Worm (Caenorhabditis elegans): Measurements from ENCODE around the gene R08A2.1.
"Not testable (repeated sequence)": the region's sequence is repeated elsewhere in the genome, so short reads cannot be mapped to it uniquely, and the experiment has no call there.

R08A2.1 gene

ce11 chrV:14719491-14719890 lies at the start of gene R08A2.1:
TSS of gene R08A2.1 (minus strand) at chrV:14719591.
- TF ChIP-seq unc-62 (GFP tag; optimal IDR thresholded peaks at IDR 0.05), result no peak

ce11 chrV:14763582-14763981 lies 44.2 kb upstream of the R08A2.1 start:
- no peak for TF ChIP-seq unc-62 (GFP tag; optimal IDR thresholded peaks at IDR 0.05)

- no peak for TF ChIP-seq unc-62 (GFP tag; optimal IDR thresholded peaks at IDR 0.05)
Observed at ce11 chrV:14762563-14762962, 43.2 kb upstream of the R08A2.1 start.

ce11 chrV:14750357-14750756 lies 31.0 kb upstream of the R08A2.1 start, which contains the start of gene nspa-10:
TSS of gene nspa-10 (minus strand) at chrV:14750457.
- TF ChIP-seq unc-62 (GFP tag; optimal IDR thresholded peaks at IDR 0.05), result not testable (repeated sequence)

- no peak for TF ChIP-seq unc-62 (GFP tag; optimal IDR thresholded peaks at IDR 0.05)
Observed at ce11 chrV:14748608-14749137, 29.3 kb upstream of the R08A2.1 start, which contains the start of the genes lipl-8 and Y50E8A.22. TSS of gene lipl-8 (minus strand) at chrV:14748708. TSS of gene Y50E8A.22 (minus strand) at chrV:14749087.

ce11 chrV:14746975-14747374 lies 27.6 kb upstream of the R08A2.1 start:
- no peak for TF ChIP-seq unc-62 (GFP tag; optimal IDR thresholded peaks at IDR 0.05)

- TF ChIP-seq unc-62 (GFP tag; optimal IDR thresholded peaks at IDR 0.05), result no peak
Observed at ce11 chrV:14744824-14745223, 25.4 kb upstream of the R08A2.1 start.

- TF ChIP-seq unc-62 (GFP tag; optimal IDR thresholded peaks at IDR 0.05), result no peak
Observed at ce11 chrV:14741233-14741632, 21.8 kb upstream of the R08A2.1 start, which contains the start of gene Y50E8A.6. TSS of gene Y50E8A.6 (minus strand) at chrV:14741333.

ce11 chrV:14736851-14737250 lies 17.5 kb upstream of the R08A2.1 start, which contains the start of gene Y50E8A.5:
TSS of gene Y50E8A.5 (minus strand) at chrV:14736951.
- no peak for TF ChIP-seq unc-62 (GFP tag; optimal IDR thresholded peaks at IDR 0.05)

- no peak for TF ChIP-seq unc-62 (GFP tag; optimal IDR thresholded peaks at IDR 0.05)
Observed at ce11 chrV:14734187-14734765, 14.9 kb upstream of the R08A2.1 start, which contains the start of gene unc-61. TSS of gene unc-61 (minus strand) at chrV:14734237.

ce11 chrV:14729343-14729742 lies 10.0 kb upstream of the R08A2.1 start, which contains the start of gene oig-3:
TSS of gene oig-3 (plus strand) at chrV:14729643.
- TF ChIP-seq unc-62 (GFP tag; optimal IDR thresholded peaks at IDR 0.05), result no peak

- no peak for TF ChIP-seq unc-62 (GFP tag; optimal IDR thresholded peaks at IDR 0.05)
Observed at ce11 chrV:14728754-14729153, 9.4 kb upstream of the R08A2.1 start, which contains the start of gene Y50E8A.2. TSS of gene Y50E8A.2 (minus strand) at chrV:14728854.

- no peak for TF ChIP-seq unc-62 (GFP tag; optimal IDR thresholded peaks at IDR 0.05)
Observed at ce11 chrV:14726596-14726995, 7.2 kb upstream of the R08A2.1 start, which contains the start of gene Y50E8A.1. TSS of gene Y50E8A.1 (plus strand) at chrV:14726896.

- TF ChIP-seq unc-62 (GFP tag; optimal IDR thresholded peaks at IDR 0.05), result no peak
Observed at ce11 chrV:14725409-14725808, 6.0 kb upstream of the R08A2.1 start.

ce11 chrV:14723020-14723419 lies 3.6 kb upstream of the R08A2.1 start, which contains the start of gene R08A2.7:
TSS of gene R08A2.7 (plus strand) at chrV:14723320.
- no peak for TF ChIP-seq unc-62 (GFP tag; optimal IDR thresholded peaks at IDR 0.05)

ce11 chrV:14716114-14716513 lies 3.3 kb downstream of the R08A2.1 start, which contains the start of gene fbxa-147:
TSS of gene fbxa-147 (plus strand) at chrV:14716499.
- no peak for TF ChIP-seq unc-62 (GFP tag; optimal IDR thresholded peaks at IDR 0.05)

- no peak for TF ChIP-seq unc-62 (GFP tag; optimal IDR thresholded peaks at IDR 0.05)
Observed at ce11 chrV:14715608-14716007, 3.8 kb downstream of the R08A2.1 start, which contains the start of gene R08A2.2. TSS of gene R08A2.2 (minus strand) at chrV:14715708.
